Worm (Caenorhabditis elegans) whole organism, young adult: ENCODE measurements around the gene Y57G11C.46.

Experiments used
- C06A6.2 ChIP-seq: fragments of 200-800 bp; sonication (Bioruptor generic); conservative IDR thresholded peaks from 2 replicates; pipeline ENCODE4 v1.3.6; 2022; ENCODE audit warnings: missing genetic modification characterization, missing compliant biosample characterization
- F10E7.11 ChIP-seq: sonication (generic microtip); optimal IDR thresholded peaks from 2 replicates; lab custom pipeline; 2017; ENCODE audit warnings: mild to moderate bottlenecking, missing genetic modification characterization, moderate library complexity, missing compliant biosample characterization
- K11D2.4 ChIP-seq: fragments of 200-800 bp; sonication (Bioruptor generic); IDR thresholded peaks from 2 replicates; pipeline ENCODE4 v1.3.6; 2022; ENCODE audit warnings: missing genetic modification reagents, missing genetic modification characterization, missing compliant biosample characterization
- Y95B8A.8 ChIP-seq: fragments of 200-800 bp; sonication (Bioruptor generic); IDR thresholded peaks from 2 replicates; pipeline ENCODE4 v1.3.6; 2022; ENCODE audit warnings: missing genetic modification reagents, missing genetic modification characterization, missing compliant biosample characterization
- akir-1 ChIP-seq: fragments of 200-800 bp; sonication (Bioruptor generic); optimal IDR thresholded peaks from 2 replicates; lab custom pipeline; 2018; ENCODE audit warnings: mild to moderate bottlenecking, missing genetic modification characterization, moderate library complexity, missing compliant biosample characterization
- aptf-2 ChIP-seq: fragments of 200-800 bp; sonication (Bioruptor generic); conservative IDR thresholded peaks from 2 replicates; pipeline ENCODE4 v1.3.6; 2022; ENCODE audit warnings: missing genetic modification reagents, missing genetic modification characterization, missing compliant biosample characterization
- aptf-3 ChIP-seq: fragments of 200-800 bp; sonication (Bioruptor generic); IDR thresholded peaks from 2 replicates; pipeline ENCODE4 v1.3.6; 2022; ENCODE audit warnings: missing genetic modification characterization, missing compliant biosample characterization
- attf-3 ChIP-seq: fragments of 200-800 bp; sonication (Bioruptor generic); conservative IDR thresholded peaks from 2 replicates; pipeline ENCODE4 v1.3.6; 2022; ENCODE audit warnings: missing genetic modification reagents, missing genetic modification characterization, missing compliant biosample characterization
- bed-1 ChIP-seq: fragments of 200-800 bp; sonication (Bioruptor generic); IDR thresholded peaks from 2 replicates; pipeline ENCODE4 v1.3.6; 2022; ENCODE audit warnings: missing genetic modification reagents, missing genetic modification characterization, missing compliant biosample characterization
- bed-2 ChIP-seq: fragments of 200-800 bp; sonication (Bioruptor generic); IDR thresholded peaks from 2 replicates; pipeline ENCODE4 v1.3.6; 2022; ENCODE audit warnings: missing genetic modification reagents, missing genetic modification characterization, missing compliant biosample characterization
- ceh-100 ChIP-seq: fragments of 200-800 bp; sonication (Bioruptor generic); IDR thresholded peaks from 2 replicates; pipeline ENCODE4 v1.3.6; 2022; ENCODE audit warnings: missing genetic modification reagents, missing genetic modification characterization, missing compliant biosample characterization
- ceh-27 ChIP-seq: fragments of 200-800 bp; sonication (Bioruptor generic); optimal IDR thresholded peaks from 2 replicates; lab custom pipeline; 2018; ENCODE audit warnings: mild to moderate bottlenecking, missing genetic modification characterization, moderate library complexity, missing compliant biosample characterization
- ceh-58 ChIP-seq: fragments of 200-800 bp; sonication (Bioruptor generic); IDR thresholded peaks from 2 replicates; pipeline ENCODE4 v1.3.6; 2022; ENCODE audit warnings: missing genetic modification characterization, missing compliant biosample characterization
- ceh-91 ChIP-seq: fragments of 200-800 bp; sonication (Bioruptor generic); IDR thresholded peaks from 2 replicates; pipeline ENCODE4 v1.3.6; 2022; ENCODE audit warnings: missing genetic modification reagents, missing genetic modification characterization, missing compliant biosample characterization
- chd-7 ChIP-seq: sonication (generic microtip); optimal IDR thresholded peaks from 2 replicates; lab custom pipeline; 2016; ENCODE audit warnings: mild to moderate bottlenecking, missing genetic modification characterization, moderate library complexity, missing compliant biosample characterization
- dpff-1 ChIP-seq: sonication (generic microtip); optimal IDR thresholded peaks from 2 replicates; lab custom pipeline; 2017; ENCODE audit warnings: mild to moderate bottlenecking, missing genetic modification characterization, missing compliant biosample characterization
- dpl-1 ChIP-seq: fragments of 150-350 bp; optimal IDR thresholded peaks from 2 replicates; lab custom pipeline; 2014; ENCODE audit warnings: missing biosample characterization, missing genetic modification reagents, missing genetic modification characterization
- efl-1 ChIP-seq: fragments of 150-350 bp; optimal IDR thresholded peaks from 2 replicates; lab custom pipeline; 2014; ENCODE audit warnings: missing biosample characterization, missing genetic modification reagents, missing genetic modification characterization
- egl-18 ChIP-seq: fragments of 200-800 bp; sonication (Bioruptor generic); IDR thresholded peaks from 2 replicates; pipeline ENCODE4 v1.3.6; 2022; ENCODE audit warnings: missing genetic modification reagents, missing genetic modification characterization, missing compliant biosample characterization
- egl-44 ChIP-seq: fragments of 200-800 bp; sonication (Bioruptor generic); IDR thresholded peaks from 2 replicates; pipeline ENCODE4 v1.3.6; 2022; ENCODE audit warnings: missing genetic modification reagents, missing genetic modification characterization, missing compliant biosample characterization
- hlh-12 ChIP-seq: sonication (generic microtip); optimal IDR thresholded peaks from 2 replicates; lab custom pipeline; 2016; ENCODE audit warnings: missing genetic modification characterization, missing compliant biosample characterization
- hlh-26 ChIP-seq: fragments of 200-800 bp; sonication (Bioruptor generic); conservative IDR thresholded peaks from 2 replicates; pipeline ENCODE4 v1.3.6; 2022; ENCODE audit warnings: missing genetic modification reagents, missing genetic modification characterization, missing compliant biosample characterization
- hmg-1.2 ChIP-seq: fragments of 200-800 bp; sonication (Bioruptor generic); IDR thresholded peaks from 2 replicates; pipeline ENCODE4 v1.3.6; 2022; ENCODE audit warnings: missing genetic modification reagents, missing genetic modification characterization, missing compliant biosample characterization
- hrde-1 ChIP-seq: sonication (generic microtip); optimal IDR thresholded peaks from 2 replicates; lab custom pipeline; 2016; ENCODE audit warnings: missing genetic modification characterization, mild to moderate bottlenecking, missing compliant biosample characterization, moderate library complexity, missing genotype, missing genetic modification reagents, borderline replicate concordance
- hsf-1 ChIP-seq: fragments of 200-800 bp; sonication (Bioruptor generic); IDR thresholded peaks from 2 replicates; pipeline ENCODE4 v1.3.6; 2022; ENCODE audit warnings: missing genetic modification reagents, missing genetic modification characterization, missing compliant biosample characterization
- let-607 ChIP-seq, 2 experiments: fragments of 200-800 bp in 1 of 2; sonication (Bioruptor generic) in 1 of 2; sonication (generic microtip) in 1 of 2; optimal IDR thresholded peaks; 2 replicates each; lab custom pipeline; 2016 to 2018; ENCODE audit warnings: mild to moderate bottlenecking in 2 of 2, missing compliant biosample characterization in 2 of 2, missing genetic modification characterization in 2 of 2, moderate library complexity in 2 of 2, missing genotype in 1 of 2
- lsy-27 ChIP-seq: sonication (generic microtip); optimal IDR thresholded peaks from 2 replicates; lab custom pipeline; 2017; ENCODE audit warnings: missing genetic modification characterization, mild to moderate bottlenecking, missing compliant biosample characterization, antibody characterized with exemption, missing genotype, borderline replicate concordance; ENCODE audit not compliant: insufficient read depth
- madf-6 ChIP-seq: fragments of 200-800 bp; sonication (Bioruptor generic); IDR thresholded peaks from 2 replicates; pipeline ENCODE4 v1.3.6; 2022; ENCODE audit warnings: missing genetic modification reagents, missing genetic modification characterization, missing compliant biosample characterization
- mel-28 ChIP-seq: sonication (generic microtip); optimal IDR thresholded peaks from 2 replicates; lab custom pipeline; 2016; ENCODE audit warnings: borderline replicate concordance, mild to moderate bottlenecking, missing genetic modification characterization, missing compliant biosample characterization
- mes-4 ChIP-seq: sonication (generic microtip); optimal IDR thresholded peaks from 2 replicates; lab custom pipeline; 2016; ENCODE audit warnings: missing genotype, missing genetic modification characterization, missing compliant biosample characterization
- mxl-1 ChIP-seq: sonication (generic microtip); optimal IDR thresholded peaks from 2 replicates; lab custom pipeline; 2016; ENCODE audit warnings: missing genetic modification characterization, missing compliant biosample characterization
- nfya-1 ChIP-seq: sonication (generic microtip); optimal IDR thresholded peaks from 2 replicates; lab custom pipeline; 2017; ENCODE audit warnings: antibody characterized with exemption, missing compliant biosample characterization, missing genetic modification characterization, borderline replicate concordance; ENCODE audit not compliant: insufficient read depth
- pha-4 ChIP-seq: fragments of 150-350 bp; sonication (generic microtip); optimal IDR thresholded peaks from 2 replicates; lab custom pipeline; 2014; ENCODE audit warnings: missing biosample characterization, missing genetic modification reagents, missing genetic modification characterization
- rcor-1 ChIP-seq: fragments of 200-800 bp; sonication (Bioruptor generic); IDR thresholded peaks from 2 replicates; pipeline ENCODE4 v1.3.6; 2022; ENCODE audit warnings: missing genetic modification reagents, missing genetic modification characterization, missing compliant biosample characterization
- rec-8 ChIP-seq, 2 experiments: sonication (generic microtip); optimal IDR thresholded peaks; 2 replicates each; lab custom pipeline; 2016; ENCODE audit warnings: mild to moderate bottlenecking in 2 of 2, missing genetic modification characterization in 2 of 2, missing genetic modification reagents in 2 of 2, missing genotype in 2 of 2, missing biosample characterization in 1 of 2, missing compliant biosample characterization in 1 of 2, moderate library complexity in 1 of 2
- repo-1 ChIP-seq: sonication (generic microtip); optimal IDR thresholded peaks from 2 replicates; lab custom pipeline; 2017; ENCODE audit warnings: mild to moderate bottlenecking, missing genetic modification characterization, missing compliant biosample characterization
- rpc-1 ChIP-seq, 2 experiments: fragments of 150-350 bp in 1 of 2; sonication (generic microtip) in 1 of 2; optimal IDR thresholded peaks; 2 replicates each; lab custom pipeline; 2014 to 2018; ENCODE audit warnings: missing biosample characterization in 1 of 2, missing genetic modification characterization in 1 of 2, missing genetic modification reagents in 1 of 2, missing genotype in 1 of 2
- snpc-1.1 ChIP-seq: sonication (generic microtip); optimal IDR thresholded peaks from 2 replicates; lab custom pipeline; 2017; ENCODE audit warnings: missing genetic modification characterization, mild to moderate bottlenecking, missing compliant biosample characterization, antibody characterized with exemption, moderate library complexity, missing genotype, missing genetic modification reagents; ENCODE audit not compliant: insufficient read depth
- somi-1 ChIP-seq: fragments of 200-800 bp; sonication (Bioruptor generic); optimal IDR thresholded peaks from 2 replicates; lab custom pipeline; 2018; ENCODE audit warnings: mild to moderate bottlenecking, missing genetic modification characterization, missing compliant biosample characterization
- tbp1 ChIP-seq: fragments of 200-800 bp; sonication (Bioruptor generic); optimal IDR thresholded peaks from 2 replicates; lab custom pipeline; 2018; ENCODE audit warnings: mild to moderate bottlenecking, missing genetic modification characterization, missing compliant biosample characterization
- unc-130 ChIP-seq: sonication (generic microtip); optimal IDR thresholded peaks from 2 replicates; lab custom pipeline; 2016; ENCODE audit warnings: missing genetic modification reagents, missing genetic modification characterization, missing compliant biosample characterization
- zfh-2 ChIP-seq: fragments of 200-800 bp; sonication (Bioruptor generic); conservative IDR thresholded peaks from 2 replicates; pipeline ENCODE4 v1.3.6; 2022; ENCODE audit warnings: missing genetic modification reagents, missing genetic modification characterization, missing compliant biosample characterization
- zim-3 ChIP-seq: sonication (generic microtip); optimal IDR thresholded peaks from 2 replicates; lab custom pipeline; 2017; ENCODE audit warnings: mild to moderate bottlenecking, missing genetic modification characterization, moderate library complexity, missing compliant biosample characterization
- ztf-26 ChIP-seq: sonication (generic microtip); optimal IDR thresholded peaks from 2 replicates; lab custom pipeline; 2017; ENCODE audit warnings: missing genetic modification characterization, missing compliant biosample characterization
- ztf-6 ChIP-seq: fragments of 200-800 bp; sonication (Bioruptor generic); IDR thresholded peaks from 2 replicates; pipeline ENCODE4 v1.3.6; 2022; ENCODE audit warnings: missing genetic modification reagents, missing genetic modification characterization, missing compliant biosample characterization

Gene Y57G11C.46

ce11 chrIV:14765336-14765735 is 50.9 kb downstream of the Y57G11C.46 start, which contains the start of gene Y57G11C.5:
Y57G11C.5 (minus strand) TSS chrIV:14765436.
- TF ChIP-seq attf-3 (GFP tag; lab: Robert Waterston, UW), result no peak
- TF ChIP-seq F10E7.11 (tag; lab: Kevin White, UChicago), result no peak
- TF ChIP-seq rcor-1 (GFP tag; lab: Robert Waterston, UW), result no peak
- TF ChIP-seq hrde-1 (tag; lab: Kevin White, UChicago), result no peak
- no peak for TF ChIP-seq mel-28 (tag; lab: Kevin White, UChicago)
- TF ChIP-seq bed-1 (GFP tag; lab: Robert Waterston, UW), result no peak
- no peak for TF ChIP-seq hlh-12 (tag; lab: Kevin White, UChicago)
- no peak for TF ChIP-seq hlh-26 (GFP tag; lab: Robert Waterston, UW)
- TF ChIP-seq hsf-1 (GFP tag; lab: Robert Waterston, UW), result no peak
- TF ChIP-seq hmg-1.2 (GFP tag; lab: Robert Waterston, UW), result no peak
- no peak for TF ChIP-seq nfya-1 (tag; lab: Kevin White, UChicago)
- no peak for TF ChIP-seq dpff-1 (tag; lab: Kevin White, UChicago)
- TF ChIP-seq ztf-6, result no peak

ce11 chrIV:14764719-14765173 is 51.4 kb downstream of the Y57G11C.46 start:
- TF ChIP-seq ceh-100 (GFP tag; lab: Robert Waterston, UW), result peak; percentile 70
- TF ChIP-seq C06A6.2 (GFP tag; lab: Robert Waterston, UW), result no peak
- no peak for TF ChIP-seq chd-7
- peak; percentile 27 for TF ChIP-seq ceh-27
- TF ChIP-seq somi-1, result no peak
- TF ChIP-seq rec-8 (tag; optimal IDR thresholded peaks at IDR 0.05; lab: Kevin White, UChicago), result no peak
- peak; percentile 53 for TF ChIP-seq hrde-1 (tag; lab: Kevin White, UChicago)
- TF ChIP-seq aptf-3 (GFP tag; lab: Robert Waterston, UW), result no peak
- TF ChIP-seq mxl-1 (tag; lab: Kevin White, UChicago), result no peak
- TF ChIP-seq ceh-58 (GFP tag; lab: Robert Waterston, UW), result no peak
- TF ChIP-seq akir-1 (GFP tag; lab: Kevin White, UChicago), result no peak
- peak; percentile 52; the same call in 1 of the 2 replicates for TF ChIP-seq aptf-2
- no peak for TF ChIP-seq zim-3
- peak; percentile 1 for TF ChIP-seq repo-1
- TF ChIP-seq mes-4 (tag; lab: Kevin White, UChicago), result no peak
- TF ChIP-seq lsy-27 (tag; lab: Kevin White, UChicago), result peak; percentile 42
- TF ChIP-seq egl-18 (GFP tag; lab: Robert Waterston, UW), result no peak
- no peak for TF ChIP-seq F10E7.11 (tag; lab: Kevin White, UChicago)
- TF ChIP-seq madf-6 (GFP tag; lab: Robert Waterston, UW), result peak; percentile 100
- no peak for TF ChIP-seq pha-4 (tag; lab: Kevin White, UChicago)
- TF ChIP-seq Y95B8A.8 (GFP tag; lab: Robert Waterston, UW), result 0 out of 2 replicates have a peak, but pooled peaks have one; percentile 47
- TF ChIP-seq unc-130 (GFP tag; lab: Kevin White, UChicago), result peak; percentile 27
- TF ChIP-seq attf-3 (GFP tag; lab: Robert Waterston, UW), result peak; percentile 44
- TF ChIP-seq let-607 (tag; optimal IDR thresholded peaks at IDR 0.05; lab: Kevin White, UChicago), result no peak
- peak; percentile 80 for TF ChIP-seq tbp1 (GFP tag; lab: Kevin White, UChicago)
- TF ChIP-seq efl-1, result peak; percentile 25
- TF ChIP-seq rpc-1 (optimal IDR thresholded peaks at IDR 0.05; lab: Kevin White, UChicago), result no peak
- peak; percentile 7 for TF ChIP-seq rpc-1 (tag; optimal IDR thresholded peaks at IDR 0.05; lab: Kevin White, UChicago)
- TF ChIP-seq ztf-26 (tag; lab: Kevin White, UChicago), result no peak
- TF ChIP-seq ceh-91 (GFP tag; lab: Robert Waterston, UW), result peak; percentile 63; the same call in 1 of the 2 replicates
- peak; percentile 67 for TF ChIP-seq zfh-2 (GFP tag; lab: Robert Waterston, UW)
- TF ChIP-seq bed-2 (GFP tag; lab: Robert Waterston, UW), result no peak
- TF ChIP-seq dpl-1 (GFP tag; lab: Kevin White, UChicago), result no peak
- peak; percentile 96 for TF ChIP-seq snpc-1.1 (tag; lab: Kevin White, UChicago)
- 0 out of 2 replicates have a peak, but pooled peaks have one; percentile 43 for TF ChIP-seq K11D2.4 (GFP tag; lab: Robert Waterston, UW)
- 0 out of 2 replicates have a peak, but pooled peaks have one; percentile 26 for TF ChIP-seq egl-44 (GFP tag; lab: Robert Waterston, UW)
